Worm (Caenorhabditis elegans): ENCODE results near the gene C44B12.6.

C44B12.6 gene

DNA sequence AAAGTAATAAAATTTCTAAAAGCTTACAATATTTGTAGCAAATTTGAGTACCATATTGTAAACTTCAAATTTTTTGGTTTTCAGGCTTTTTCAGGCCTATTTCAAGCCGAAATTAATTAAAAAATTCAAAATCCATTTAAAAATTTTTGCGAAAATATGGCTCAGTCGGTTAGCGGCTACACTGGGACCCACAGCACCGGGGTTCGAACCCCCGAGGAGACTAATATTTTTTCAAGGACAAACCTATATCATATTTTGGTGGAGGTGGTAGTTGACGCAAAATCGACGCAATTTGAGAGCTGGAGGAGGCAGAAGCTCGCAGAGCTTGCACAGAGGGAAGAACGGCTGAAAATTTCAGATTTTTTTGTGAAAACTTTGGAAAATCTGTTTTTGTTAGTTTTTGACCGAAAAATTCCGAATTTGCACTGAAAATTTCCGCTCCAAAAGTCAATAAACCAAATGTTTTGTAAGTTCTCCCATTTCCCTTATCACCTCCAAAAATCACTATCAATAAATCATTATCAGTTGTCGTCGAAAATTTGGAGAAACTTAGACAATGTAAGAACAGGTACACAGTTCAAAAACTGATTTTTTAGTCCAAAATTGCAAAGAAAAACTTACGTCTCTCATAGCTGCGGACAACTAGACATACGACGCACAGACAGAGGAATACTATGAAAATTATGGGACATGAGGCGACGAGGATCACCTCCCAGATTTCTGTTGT lies 12.0 kb upstream of the C44B12.6 start:
- TF ChIP-seq elt-3 (tag; optimal IDR thresholded peaks at IDR 0.05): peak in 1 of 6 experiments; percentile 10
- TF ChIP-seq nhr-85 (tag): peak; percentile 56
- peak; percentile 56 for TF ChIP-seq elt-2 (tag; optimal IDR thresholded peaks at IDR 0.05)
- peak; percentile 31 for TF ChIP-seq pqm-1 (tag; optimal IDR thresholded peaks at IDR 0.05)
- TF ChIP-seq egl-27 (tag; optimal IDR thresholded peaks at IDR 0.05): no peak
- TF ChIP-seq efl-1 (optimal IDR thresholded peaks at IDR 0.05): no peak
- TF ChIP-seq efl-1 (GFP tag; optimal IDR thresholded peaks at IDR 0.05 in 1 of 2): peak in 1 of 2 experiments; percentile 41
- TF ChIP-seq ztf-11 (tag; optimal IDR thresholded peaks at IDR 0.05): no peak

DNA sequence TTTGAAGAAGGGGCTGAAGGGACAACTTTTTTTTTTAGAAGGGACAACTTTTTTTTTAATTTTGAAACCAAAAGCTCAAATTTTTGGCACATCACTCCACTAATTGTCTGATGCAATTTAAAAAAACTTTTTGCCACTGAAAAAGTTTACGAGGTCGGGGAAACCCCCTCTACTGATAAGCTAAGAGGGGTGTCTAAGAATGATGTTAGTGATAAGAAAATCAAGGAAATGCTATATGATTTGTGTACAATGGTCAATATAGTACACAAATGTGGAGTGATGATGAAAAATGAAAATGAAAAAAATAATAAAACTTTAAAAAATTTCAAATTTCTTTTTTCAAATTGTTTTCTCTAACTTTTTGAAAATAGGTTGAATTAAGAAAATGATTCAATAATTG lies 11.0 kb upstream of the C44B12.6 start:
- TF ChIP-seq ztf-11 (tag; optimal IDR thresholded peaks at IDR 0.05) (no peak), blmp-1 (tag; optimal IDR thresholded peaks at IDR 0.05) (no peak), ztf-4 (tag; optimal IDR thresholded peaks at IDR 0.05) (no peak), vab-15 (tag; optimal IDR thresholded peaks at IDR 0.05) (no peak), ceh-88 (GFP tag; IDR thresholded peaks at IDR 0.05) (no peak), snu-23 (GFP tag; optimal IDR thresholded peaks at IDR 0.05) (no peak), nhr-84 (tag; optimal IDR thresholded peaks at IDR 0.05) (no peak), nhr-85 (tag) (peak; percentile 11), efl-1 (optimal IDR thresholded peaks at IDR 0.05) (no peak), efl-1 (GFP tag; optimal IDR thresholded peaks at IDR 0.05 in 1 of 2) (peak in 1 of 2 experiments; percentile 69), aha-1 (tag; optimal IDR thresholded peaks at IDR 0.05) (no peak), elt-2 (tag; optimal IDR thresholded peaks at IDR 0.05) (peak; percentile 84), hlh-17 (GFP tag; optimal IDR thresholded peaks at IDR 0.05; ENCODE audit: borderline replicate concordance) (no peak), efl-3 (GFP tag; optimal IDR thresholded peaks at IDR 0.05) (no peak), C34B4.2 (tag; optimal IDR thresholded peaks at IDR 0.05) (no peak), fkh-8 (tag; optimal IDR thresholded peaks at IDR 0.05) (no peak), fos-1 (tag; optimal IDR thresholded peaks at IDR 0.05) (no peak), nhr-90 (tag; optimal IDR thresholded peaks at IDR 0.05; ENCODE audit: poor library complexity) (no peak), nhr-76 (tag; optimal IDR thresholded peaks at IDR 0.05) (no peak), grh-1 (GFP tag; IDR thresholded peaks at IDR 0.05) (no peak), nhr-77 (tag; optimal IDR thresholded peaks at IDR 0.05) (no peak), lin-15B (tag; optimal IDR thresholded peaks at IDR 0.05) (no peak), unc-62 (GFP tag; optimal IDR thresholded peaks at IDR 0.05) (no peak), unc-30 (tag; optimal IDR thresholded peaks at IDR 0.05) (no peak), tlp-1 (tag; optimal IDR thresholded peaks at IDR 0.05) (peak; percentile 57)

DNA sequence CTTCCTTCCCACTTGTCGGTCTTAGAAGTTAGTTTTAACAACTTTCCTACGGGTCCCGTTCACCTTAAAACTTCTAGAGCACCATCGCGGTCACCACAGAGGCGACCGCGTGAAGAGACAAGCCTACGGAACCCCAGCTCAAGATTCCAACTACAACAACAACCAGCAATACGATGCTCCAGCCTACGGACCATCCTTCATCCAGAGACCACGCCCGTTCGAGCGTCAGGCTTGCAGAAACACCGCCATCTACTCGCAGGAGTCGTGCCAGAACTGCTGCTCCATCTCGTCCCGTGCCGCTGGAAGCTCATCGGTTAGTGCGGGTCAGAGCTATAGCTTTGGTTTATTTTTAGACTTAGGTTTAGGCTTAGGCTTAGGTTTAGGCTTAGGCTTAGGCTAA lies 8.7 kb downstream of the C44B12.6 start:
- no peak for TF ChIP-seq ceh-63 (GFP tag; optimal IDR thresholded peaks at IDR 0.05)
- TF ChIP-seq pag-3 (tag; optimal IDR thresholded peaks at IDR 0.05; ENCODE audit: borderline replicate concordance, insufficient read depth): no peak
- no peak for TF ChIP-seq zip-4 (GFP tag; optimal IDR thresholded peaks at IDR 0.05)
- TF ChIP-seq fkh-10 (GFP tag; optimal IDR thresholded peaks at IDR 0.05): no peak
- no peak for TF ChIP-seq nhr-28 (tag; optimal IDR thresholded peaks at IDR 0.05)
- TF ChIP-seq C34B4.2 (tag; optimal IDR thresholded peaks at IDR 0.05): no peak
- TF ChIP-seq jun-1 (tag; optimal IDR thresholded peaks at IDR 0.05): no peak
- TF ChIP-seq lin-15B (tag; optimal IDR thresholded peaks at IDR 0.05): no peak
- TF ChIP-seq pqm-1 (tag; optimal IDR thresholded peaks at IDR 0.05): no peak
- TF ChIP-seq elt-2 (tag; optimal IDR thresholded peaks at IDR 0.05): no peak
- no peak for TF ChIP-seq hlh-4 (tag; optimal IDR thresholded peaks at IDR 0.05)

DNA sequence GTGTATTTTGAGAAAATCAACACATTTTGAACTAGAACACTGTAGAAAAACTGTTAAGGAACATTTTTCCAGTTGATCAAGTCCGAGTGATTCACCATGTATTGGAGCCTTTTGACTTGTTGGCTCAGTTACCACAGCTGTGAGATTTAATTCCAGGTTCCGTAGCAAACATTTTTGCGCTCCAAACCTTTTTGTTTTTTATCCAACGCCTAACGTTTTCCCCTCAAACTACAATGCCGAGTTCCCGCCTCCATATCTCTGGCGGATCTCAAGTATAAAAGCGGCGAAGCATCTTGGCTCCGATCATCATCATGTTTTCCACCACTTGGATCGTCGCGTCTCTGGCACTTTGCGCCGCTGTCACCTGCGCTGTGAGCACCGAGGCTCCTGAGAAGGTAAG lies 10.1 kb downstream of the C44B12.6 start, which contains the start of gene perm-2:
Gene perm-2 (plus strand): TSS at position 301 of the 400 bp plus-strand sequence.
- TF ChIP-seq unc-30 (tag; optimal IDR thresholded peaks at IDR 0.05) (no peak), ceh-90 (tag; optimal IDR thresholded peaks at IDR 0.05) (no peak), fkh-8 (tag; optimal IDR thresholded peaks at IDR 0.05) (no peak), aly-2 (tag; optimal IDR thresholded peaks at IDR 0.05) (no peak), unc-130 (tag; optimal IDR thresholded peaks at IDR 0.05) (no peak), efl-3 (GFP tag; optimal IDR thresholded peaks at IDR 0.05) (no peak), dpl-1 (GFP tag; optimal IDR thresholded peaks at IDR 0.05) (no peak), fkh-10 (GFP tag; optimal IDR thresholded peaks at IDR 0.05) (no peak), lin-35 (GFP tag; optimal IDR thresholded peaks at IDR 0.05) (no peak), nhr-12 (tag; optimal IDR thresholded peaks at IDR 0.05) (no peak), pag-3 (tag; optimal IDR thresholded peaks at IDR 0.05; ENCODE audit: borderline replicate concordance, insufficient read depth) (no peak), pax-3 (tag; optimal IDR thresholded peaks at IDR 0.05) (no peak), zag-1 (tag; optimal IDR thresholded peaks at IDR 0.05) (no peak), zip-4 (GFP tag; optimal IDR thresholded peaks at IDR 0.05) (no peak), ets-5 (GFP tag; IDR thresholded peaks at IDR 0.05) (no peak)

Data from whole organism, L1 larva.